Fruit fly (Drosophila melanogaster): ENCODE measurements around the gene CG13895.

Gene CG13895

dm6 chr3L:735948-736347, 27.9 kb upstream of the CG13895 start:
- TF ChIP-seq dysf (GFP tag; IDR thresholded peaks at IDR 0.05) (0 out of 3 replicates have a peak, but pooled peaks have one; percentile 35), CG32532 (GFP tag; IDR thresholded peaks at IDR 0.05) (no peak), CG1603 (tag; optimal IDR thresholded peaks at IDR 0.05) (peak; percentile 53), prd (optimal IDR thresholded peaks at IDR 0.05) (no peak), prd (GFP tag; IDR thresholded peaks at IDR 0.05) (peak; percentile 13; the same call in 1 of the 3 replicates), az2 (GFP tag; optimal IDR thresholded peaks at IDR 0.05) (no peak), dati (GFP tag; IDR thresholded peaks at IDR 0.05) (no peak), CG7372 (GFP tag; IDR thresholded peaks at IDR 0.05) (no peak), CG6654 (GFP tag; optimal IDR thresholded peaks at IDR 0.05) (no peak), Ets65A (GFP tag) (peak; percentile 78), CG10462 (GFP tag; optimal IDR thresholded peaks at IDR 0.05) (no peak), ind (GFP tag; optimal IDR thresholded peaks at IDR 0.05) (no peak), Hr3 (GFP tag; optimal IDR thresholded peaks at IDR 0.05) (no peak), Tbp (GFP tag; optimal IDR thresholded peaks at IDR 0.05) (no peak), CG12769 (tag; optimal IDR thresholded peaks at IDR 0.05) (no peak), org-1 (GFP tag; optimal IDR thresholded peaks at IDR 0.05) (no peak), CG17612 (GFP tag; IDR thresholded peaks at IDR 0.05) (no peak), Sry-δ (GFP tag; optimal IDR thresholded peaks at IDR 0.05) (no peak), Med (GFP tag) (peak; percentile 57), CG7839 (tag; optimal IDR thresholded peaks at IDR 0.05) (peak; percentile 9), CG1233 (GFP tag; optimal IDR thresholded peaks at IDR 0.05) (no peak), Antp (GFP tag; optimal IDR thresholded peaks at IDR 0.05) (peak; percentile 27), CG10543 (GFP tag; optimal IDR thresholded peaks at IDR 0.05) (no peak), CG30403 (GFP tag; optimal IDR thresholded peaks at IDR 0.05) (no peak), Chrac-16 (GFP tag; optimal IDR thresholded peaks at IDR 0.05) (no peak), da (GFP tag; optimal IDR thresholded peaks at IDR 0.05) (no peak), kah (GFP tag; optimal IDR thresholded peaks at IDR 0.05) (no peak), CG11723 (GFP tag; optimal IDR thresholded peaks at IDR 0.05) (no peak), CG6765 (GFP tag; optimal IDR thresholded peaks at IDR 0.05) (no peak), HLH4C (GFP tag; IDR thresholded peaks at IDR 0.05; ENCODE audit: partially characterized antibody) (no peak), CG6791 (GFP tag; IDR thresholded peaks at IDR 0.05; ENCODE audit: partially characterized antibody) (no peak), Mrtf (GFP tag; IDR thresholded peaks at IDR 0.05) (no peak), odd (GFP tag; optimal IDR thresholded peaks at IDR 0.05) (no peak), CG15514 (GFP tag; optimal IDR thresholded peaks at IDR 0.05) (no peak), phol (tag; optimal IDR thresholded peaks at IDR 0.05) (peak; percentile 16), rib (GFP tag; IDR thresholded peaks at IDR 0.05) (no peak), ap (GFP tag; IDR thresholded peaks at IDR 0.05) (no peak), Dad (GFP tag; optimal IDR thresholded peaks at IDR 0.05) (no peak), CG1832 (GFP tag; optimal IDR thresholded peaks at IDR 0.05) (no peak), pzg (GFP tag; optimal IDR thresholded peaks at IDR 0.05) (no peak), CG11560 (tag; IDR thresholded peaks at IDR 0.05) (no peak), CG10654 (GFP tag; optimal IDR thresholded peaks at IDR 0.05) (no peak), Dip3 (GFP tag; optimal IDR thresholded peaks at IDR 0.05) (no peak), CG3726 (GFP tag; IDR thresholded peaks at IDR 0.05) (no peak), Ada2b (GFP tag; IDR thresholded peaks at IDR 0.05) (0 out of 2 replicates have a peak, but pooled peaks have one; percentile 10), Aef1 (GFP tag; IDR thresholded peaks at IDR 0.05) (no peak), CG3407 (GFP tag; optimal IDR thresholded peaks at IDR 0.05) (peak; percentile 31), Dip2 (GFP tag; IDR thresholded peaks at IDR 0.05) (no peak), sna (GFP tag; IDR thresholded peaks at IDR 0.05; ENCODE audit: partially characterized antibody) (no peak), GATAe (GFP tag; conservative IDR thresholded peaks at IDR 0.05) (no peak), CG16863 (GFP tag; optimal IDR thresholded peaks at IDR 0.05) (no peak), CHES-1-like (GFP tag; optimal IDR thresholded peaks at IDR 0.05) (no peak), Fer1 (GFP tag; optimal IDR thresholded peaks at IDR 0.05) (no peak)

Data from whole organism, embryonic.